Worm (Caenorhabditis elegans) whole organism, young adult: ENCODE data around the gene gly-7.

Experiments
- B0336.3 ChIP-seq: fragments of 200-800 bp; sonication (Bioruptor generic); IDR thresholded peaks from 2 replicates; pipeline ENCODE4 v1.3.6; 2022; ENCODE audit warnings: missing genetic modification characterization, missing compliant biosample characterization
- C17E4.6 ChIP-seq: fragments of 200-800 bp; sonication (Bioruptor generic); IDR thresholded peaks from 2 replicates; pipeline ENCODE4 v1.3.6; 2022; ENCODE audit warnings: missing genetic modification reagents, missing genetic modification characterization, missing compliant biosample characterization
- D2030.7 ChIP-seq: fragments of 200-800 bp; sonication (Bioruptor generic); IDR thresholded peaks from 2 replicates; pipeline ENCODE4 v1.3.6; 2022; ENCODE audit warnings: missing genetic modification reagents, missing genetic modification characterization, missing compliant biosample characterization
- F23B12.7 ChIP-seq: sonication (generic microtip); optimal IDR thresholded peaks from 2 replicates; lab custom pipeline; 2017; ENCODE audit warnings: missing genetic modification characterization, mild to moderate bottlenecking, missing compliant biosample characterization, antibody characterized with exemption, moderate library complexity; ENCODE audit not compliant: insufficient read depth
- F37B4.10 ChIP-seq: fragments of 200-800 bp; sonication (Bioruptor generic); IDR thresholded peaks from 2 replicates; pipeline ENCODE4 v1.3.6; 2022; ENCODE audit warnings: missing genetic modification characterization, missing compliant biosample characterization
- F49E8.2 ChIP-seq: sonication (generic microtip); optimal IDR thresholded peaks from 3 replicates; lab custom pipeline; 2017; ENCODE audit warnings: missing genetic modification characterization, mild to moderate bottlenecking, missing compliant biosample characterization, antibody characterized with exemption, moderate library complexity; ENCODE audit not compliant: insufficient read depth
- F57A8.1 ChIP-seq: fragments of 200-800 bp; sonication (Bioruptor generic); optimal IDR thresholded peaks from 2 replicates; lab custom pipeline; 2018; ENCODE audit warnings: mild to moderate bottlenecking, missing genetic modification characterization, moderate library complexity, missing compliant biosample characterization
- K11D2.4 ChIP-seq: fragments of 200-800 bp; sonication (Bioruptor generic); IDR thresholded peaks from 2 replicates; pipeline ENCODE4 v1.3.6; 2022; ENCODE audit warnings: missing genetic modification reagents, missing genetic modification characterization, missing compliant biosample characterization
- T07F8.4 ChIP-seq: sonication (generic microtip); optimal IDR thresholded peaks from 2 replicates; lab custom pipeline; 2016; ENCODE audit warnings: mild to moderate bottlenecking, missing genetic modification characterization, moderate library complexity, missing compliant biosample characterization
- Y79H2A.3 ChIP-seq: fragments of 200-800 bp; sonication (Bioruptor generic); conservative IDR thresholded peaks from 2 replicates; pipeline ENCODE4 v1.3.6; 2022; ENCODE audit warnings: missing genetic modification reagents, missing genetic modification characterization, missing compliant biosample characterization
- akir-1 ChIP-seq: fragments of 200-800 bp; sonication (Bioruptor generic); optimal IDR thresholded peaks from 2 replicates; lab custom pipeline; 2018; ENCODE audit warnings: mild to moderate bottlenecking, missing genetic modification characterization, moderate library complexity, missing compliant biosample characterization
- attf-5 ChIP-seq: fragments of 200-800 bp; sonication (Bioruptor generic); optimal IDR thresholded peaks from 2 replicates; lab custom pipeline; 2018; ENCODE audit warnings: mild to moderate bottlenecking, missing genetic modification characterization, missing compliant biosample characterization
- attf-6 ChIP-seq: fragments of 200-800 bp; sonication (Bioruptor generic); IDR thresholded peaks from 2 replicates; pipeline ENCODE4 v1.3.6; 2022; ENCODE audit warnings: missing genetic modification reagents, missing genetic modification characterization, missing compliant biosample characterization
- bed-1 ChIP-seq: fragments of 200-800 bp; sonication (Bioruptor generic); IDR thresholded peaks from 2 replicates; pipeline ENCODE4 v1.3.6; 2022; ENCODE audit warnings: missing genetic modification reagents, missing genetic modification characterization, missing compliant biosample characterization
- bed-2 ChIP-seq: fragments of 200-800 bp; sonication (Bioruptor generic); IDR thresholded peaks from 2 replicates; pipeline ENCODE4 v1.3.6; 2022; ENCODE audit warnings: missing genetic modification reagents, missing genetic modification characterization, missing compliant biosample characterization
- ccch-3 ChIP-seq: fragments of 200-800 bp; sonication (Bioruptor generic); optimal IDR thresholded peaks from 2 replicates; lab custom pipeline; 2018; ENCODE audit warnings: mild to moderate bottlenecking, missing genetic modification characterization, missing compliant biosample characterization
- cebp-1 ChIP-seq, 2 experiments: fragments of 200-800 bp in 1 of 2; sonication (Bioruptor generic) in 1 of 2; sonication (generic microtip) in 1 of 2; IDR thresholded peaks in 1 of 2; optimal IDR thresholded peaks in 1 of 2; 2 replicates each; pipeline versions ENCODE4 v1.3.6 to Lab custom; 2017 to 2022; ENCODE audit warnings: missing compliant biosample characterization in 2 of 2, missing genetic modification characterization in 2 of 2, mild to moderate bottlenecking in 1 of 2, missing genetic modification reagents in 1 of 2, moderate library complexity in 1 of 2
- ceh-79 ChIP-seq: sonication (generic microtip); optimal IDR thresholded peaks from 2 replicates; lab custom pipeline; 2017; ENCODE audit warnings: mild to moderate bottlenecking, missing genetic modification characterization, missing compliant biosample characterization
- ceh-91 ChIP-seq: fragments of 200-800 bp; sonication (Bioruptor generic); IDR thresholded peaks from 2 replicates; pipeline ENCODE4 v1.3.6; 2022; ENCODE audit warnings: missing genetic modification reagents, missing genetic modification characterization, missing compliant biosample characterization
- chd-7 ChIP-seq: sonication (generic microtip); optimal IDR thresholded peaks from 2 replicates; lab custom pipeline; 2016; ENCODE audit warnings: mild to moderate bottlenecking, missing genetic modification characterization, moderate library complexity, missing compliant biosample characterization
- dpff-1 ChIP-seq: sonication (generic microtip); optimal IDR thresholded peaks from 2 replicates; lab custom pipeline; 2017; ENCODE audit warnings: mild to moderate bottlenecking, missing genetic modification characterization, missing compliant biosample characterization
- egl-18 ChIP-seq: fragments of 200-800 bp; sonication (Bioruptor generic); IDR thresholded peaks from 2 replicates; pipeline ENCODE4 v1.3.6; 2022; ENCODE audit warnings: missing genetic modification reagents, missing genetic modification characterization, missing compliant biosample characterization
- egl-44 ChIP-seq: fragments of 200-800 bp; sonication (Bioruptor generic); IDR thresholded peaks from 2 replicates; pipeline ENCODE4 v1.3.6; 2022; ENCODE audit warnings: missing genetic modification reagents, missing genetic modification characterization, missing compliant biosample characterization
- ets-4 ChIP-seq: fragments of 200-800 bp; sonication (Bioruptor generic); optimal IDR thresholded peaks from 2 replicates; lab custom pipeline; 2018; ENCODE audit warnings: mild to moderate bottlenecking, missing genetic modification characterization, missing compliant biosample characterization
- hlh-26 ChIP-seq: fragments of 200-800 bp; sonication (Bioruptor generic); conservative IDR thresholded peaks from 2 replicates; pipeline ENCODE4 v1.3.6; 2022; ENCODE audit warnings: missing genetic modification reagents, missing genetic modification characterization, missing compliant biosample characterization
- lag-1 ChIP-seq: fragments of 200-800 bp; sonication (Bioruptor generic); IDR thresholded peaks from 2 replicates; pipeline ENCODE4 v1.3.6; 2022; ENCODE audit warnings: missing genetic modification reagents, missing genetic modification characterization, missing compliant biosample characterization
- let-607 ChIP-seq, 2 experiments: fragments of 200-800 bp in 1 of 2; sonication (Bioruptor generic) in 1 of 2; sonication (generic microtip) in 1 of 2; optimal IDR thresholded peaks; 2 replicates each; lab custom pipeline; 2016 to 2018; ENCODE audit warnings: mild to moderate bottlenecking in 2 of 2, missing compliant biosample characterization in 2 of 2, missing genetic modification characterization in 2 of 2, moderate library complexity in 2 of 2, missing genotype in 1 of 2
- lin-26 ChIP-seq: fragments of 200-800 bp; sonication (Bioruptor generic); IDR thresholded peaks from 2 replicates; pipeline ENCODE4 v1.3.6; 2022; ENCODE audit warnings: missing genetic modification reagents, missing genetic modification characterization, missing compliant biosample characterization
- lin-54 ChIP-seq: fragments of 200-800 bp; sonication (Bioruptor generic); optimal IDR thresholded peaks from 2 replicates; lab custom pipeline; 2018; ENCODE audit warnings: mild to moderate bottlenecking, missing genetic modification characterization, missing compliant biosample characterization
- mcd-1 ChIP-seq: fragments of 200-800 bp; sonication (Bioruptor generic); IDR thresholded peaks from 2 replicates; pipeline ENCODE4 v1.3.6; 2022; ENCODE audit warnings: missing genetic modification reagents, missing genetic modification characterization, missing compliant biosample characterization
- mel-28 ChIP-seq: sonication (generic microtip); optimal IDR thresholded peaks from 2 replicates; lab custom pipeline; 2016; ENCODE audit warnings: borderline replicate concordance, mild to moderate bottlenecking, missing genetic modification characterization, missing compliant biosample characterization
- nfyb-1 ChIP-seq: fragments of 200-800 bp; sonication (Bioruptor generic); IDR thresholded peaks from 2 replicates; pipeline ENCODE4 v1.3.6; 2022; ENCODE audit warnings: missing genetic modification reagents, missing genetic modification characterization, missing compliant biosample characterization
- nhr-120 ChIP-seq: fragments of 200-800 bp; sonication (Bioruptor generic); IDR thresholded peaks from 2 replicates; pipeline ENCODE4 v1.3.6; 2022; ENCODE audit warnings: missing genetic modification characterization, missing compliant biosample characterization
- nhr-179 ChIP-seq: sonication (generic microtip); optimal IDR thresholded peaks from 2 replicates; lab custom pipeline; 2016; ENCODE audit warnings: mild to moderate bottlenecking, missing genetic modification characterization, missing compliant biosample characterization
- nhr-80 ChIP-seq: sonication (generic microtip); optimal IDR thresholded peaks from 2 replicates; lab custom pipeline; 2016; ENCODE audit warnings: missing genetic modification characterization, missing compliant biosample characterization
- repo-1 ChIP-seq: sonication (generic microtip); optimal IDR thresholded peaks from 2 replicates; lab custom pipeline; 2017; ENCODE audit warnings: mild to moderate bottlenecking, missing genetic modification characterization, missing compliant biosample characterization
- sdz-38 ChIP-seq: sonication (generic microtip); optimal IDR thresholded peaks from 2 replicates; lab custom pipeline; 2016; ENCODE audit warnings: missing genotype, missing genetic modification characterization, missing compliant biosample characterization
- snpc-1.1 ChIP-seq: sonication (generic microtip); optimal IDR thresholded peaks from 2 replicates; lab custom pipeline; 2017; ENCODE audit warnings: missing genetic modification characterization, mild to moderate bottlenecking, missing compliant biosample characterization, antibody characterized with exemption, moderate library complexity, missing genotype, missing genetic modification reagents; ENCODE audit not compliant: insufficient read depth
- snpc-3.4 ChIP-seq: sonication (generic microtip); optimal IDR thresholded peaks from 2 replicates; lab custom pipeline; 2017; ENCODE audit warnings: missing genetic modification characterization, mild to moderate bottlenecking, missing compliant biosample characterization, antibody characterized with exemption, moderate library complexity, missing genotype, missing genetic modification reagents
- tbx-9 ChIP-seq: sonication (generic microtip); optimal IDR thresholded peaks from 2 replicates; lab custom pipeline; 2016; ENCODE audit warnings: borderline replicate concordance, missing genetic modification characterization, inconsistent platforms, missing compliant biosample characterization
- unc-130 ChIP-seq: sonication (generic microtip); optimal IDR thresholded peaks from 2 replicates; lab custom pipeline; 2016; ENCODE audit warnings: missing genetic modification reagents, missing genetic modification characterization, missing compliant biosample characterization
- xnd-1 ChIP-seq: sonication (generic microtip); optimal IDR thresholded peaks from 2 replicates; lab custom pipeline; 2016; ENCODE audit warnings: missing genotype, missing genetic modification reagents, missing genetic modification characterization, missing compliant biosample characterization
- zim-3 ChIP-seq: sonication (generic microtip); optimal IDR thresholded peaks from 2 replicates; lab custom pipeline; 2017; ENCODE audit warnings: mild to moderate bottlenecking, missing genetic modification characterization, moderate library complexity, missing compliant biosample characterization
- ztf-18 ChIP-seq: sonication (generic microtip); optimal IDR thresholded peaks from 2 replicates; lab custom pipeline; 2016; ENCODE audit warnings: missing genotype, mild to moderate bottlenecking, missing genetic modification characterization, missing compliant biosample characterization
- ztf-26 ChIP-seq: sonication (generic microtip); optimal IDR thresholded peaks from 2 replicates; lab custom pipeline; 2017; ENCODE audit warnings: missing genetic modification characterization, missing compliant biosample characterization
- ztf-6 ChIP-seq: fragments of 200-800 bp; sonication (Bioruptor generic); IDR thresholded peaks from 2 replicates; pipeline ENCODE4 v1.3.6; 2022; ENCODE audit warnings: missing genetic modification reagents, missing genetic modification characterization, missing compliant biosample characterization

gly-7 gene

DNA sequence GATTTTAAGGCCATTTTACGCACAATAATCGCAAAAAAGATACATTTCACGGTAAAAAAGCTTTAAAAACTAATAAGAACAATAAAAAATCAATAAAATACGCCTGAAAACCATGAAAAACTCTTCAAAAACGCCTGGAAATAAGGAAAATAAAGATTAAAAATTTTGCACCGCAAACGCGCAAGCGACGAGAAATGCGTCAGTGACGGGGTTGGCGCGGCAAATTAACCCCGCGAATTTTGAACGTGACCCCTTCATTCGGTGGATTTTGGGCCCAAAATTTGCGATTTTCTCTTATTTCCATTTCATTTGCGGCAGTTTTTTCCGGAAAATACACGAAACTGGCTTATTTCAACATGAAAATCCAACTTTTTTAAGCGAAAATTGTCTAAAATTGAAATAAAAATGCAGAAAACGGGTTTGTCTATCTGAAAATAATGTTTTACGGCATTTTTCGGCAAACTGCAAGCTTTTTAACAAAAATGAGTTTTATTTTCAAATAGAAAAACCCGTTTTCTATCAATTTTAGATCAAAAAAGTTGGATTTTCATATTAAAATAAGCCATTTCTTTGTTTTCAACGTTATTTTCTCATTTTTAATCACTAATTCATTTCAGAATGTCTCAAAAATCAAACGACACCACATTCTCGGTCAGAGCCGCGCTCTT is 47.6 kb upstream of the gly-7 start, which contains the start of gene knl-3 (continued):
- TF ChIP-seq bed-2: 0 out of 2 replicates have a peak, but pooled peaks have one; percentile 47
- peak; percentile 97 for TF ChIP-seq B0336.3 (GFP tag; lab: Robert Waterston, UW)
- TF ChIP-seq ztf-26 (tag; lab: Kevin White, UChicago): peak; percentile 68
- TF ChIP-seq mel-28: peak; percentile 35
- TF ChIP-seq attf-6 (GFP tag; lab: Robert Waterston, UW): peak; percentile 84
- TF ChIP-seq chd-7 (tag; lab: Kevin White, UChicago): peak; percentile 73
- TF ChIP-seq zim-3 (tag; lab: Kevin White, UChicago): no peak
- peak; percentile 100 for TF ChIP-seq ztf-18 (tag; lab: Kevin White, UChicago)
- TF ChIP-seq ceh-79 (tag; lab: Kevin White, UChicago): no peak
- peak; percentile 60; the same call in 1 of the 2 replicates for TF ChIP-seq egl-18 (GFP tag; lab: Robert Waterston, UW)
- no peak for TF ChIP-seq lag-1
- peak; percentile 89 for TF ChIP-seq xnd-1
- no peak for TF ChIP-seq bed-1 (GFP tag; lab: Robert Waterston, UW)
- TF ChIP-seq let-607 (tag; optimal IDR thresholded peaks at IDR 0.05; lab: Kevin White, UChicago): peak; percentile 32 to 37
- peak; percentile 77; the same call in 1 of the 2 replicates for TF ChIP-seq Y79H2A.3 (GFP tag; lab: Robert Waterston, UW)
- TF ChIP-seq akir-1 (GFP tag; lab: Kevin White, UChicago): no peak
- TF ChIP-seq nhr-120: no peak
- TF ChIP-seq F37B4.10 (GFP tag; lab: Robert Waterston, UW): no peak
- no peak for TF ChIP-seq ets-4 (GFP tag; lab: Kevin White, UChicago)
- no peak for TF ChIP-seq ccch-3 (GFP tag; lab: Kevin White, UChicago)
- TF ChIP-seq T07F8.4 (tag; lab: Kevin White, UChicago): no peak
- no peak for TF ChIP-seq hlh-26 (GFP tag; lab: Robert Waterston, UW)
- peak; percentile 79; the same call in 1 of the 2 replicates for TF ChIP-seq egl-44 (GFP tag; lab: Robert Waterston, UW)
- TF ChIP-seq K11D2.4: peak; percentile 88
- TF ChIP-seq nhr-179: no peak
- no peak for TF ChIP-seq F57A8.1 (GFP tag; lab: Kevin White, UChicago)
- peak; percentile 42 for TF ChIP-seq nhr-80 (tag; lab: Kevin White, UChicago)
- peak; percentile 72 for TF ChIP-seq repo-1 (tag; lab: Kevin White, UChicago)
- TF ChIP-seq D2030.7 (GFP tag; lab: Robert Waterston, UW): peak; percentile 95
- peak; percentile 61 for TF ChIP-seq snpc-1.1 (tag; lab: Kevin White, UChicago)
- peak; percentile 63 for TF ChIP-seq unc-130 (GFP tag; lab: Kevin White, UChicago)
- peak; percentile 96 for TF ChIP-seq mcd-1 (GFP tag; lab: Robert Waterston, UW)
- peak; percentile 64; the same call in 1 of the 2 replicates for TF ChIP-seq lin-26 (GFP tag; lab: Robert Waterston, UW)
- peak; percentile 79 for TF ChIP-seq F49E8.2 (tag; lab: Kevin White, UChicago)
- no peak for TF ChIP-seq tbx-9 (tag; lab: Kevin White, UChicago)
- TF ChIP-seq dpff-1 (tag; lab: Kevin White, UChicago): no peak
- TF ChIP-seq F23B12.7: peak; percentile 96
- peak; percentile 91 for TF ChIP-seq C17E4.6
- TF ChIP-seq cebp-1 (GFP tag; IDR thresholded peaks at IDR 0.05; lab: Robert Waterston, UW): no peak
- TF ChIP-seq cebp-1 (tag; optimal IDR thresholded peaks at IDR 0.05; lab: Kevin White, UChicago): peak; percentile 88
- peak; percentile 96 for TF ChIP-seq snpc-3.4 (tag; lab: Kevin White, UChicago)
- peak; percentile 96 for TF ChIP-seq attf-5 (GFP tag; lab: Kevin White, UChicago)
- TF ChIP-seq ceh-91 (GFP tag; lab: Robert Waterston, UW): peak; percentile 93
- TF ChIP-seq ztf-6 (GFP tag; lab: Robert Waterston, UW): 0 out of 2 replicates have a peak, but pooled peaks have one; percentile 33
- TF ChIP-seq lin-54 (GFP tag; lab: Kevin White, UChicago): peak; percentile 99
- TF ChIP-seq sdz-38 (tag; lab: Kevin White, UChicago): no peak
- TF ChIP-seq nfyb-1 (GFP tag; lab: Robert Waterston, UW): peak; percentile 91
